Fruit fly (Drosophila melanogaster) whole organism, wandering third instar larva: Measurements from ENCODE around the gene Mur2B.
A peak's percentile ranks its signal among the peaks of the same experiment; 100 is the strongest.

ENCODE experiments used
- Abd-B ChIP-seq: fragments of >200 bp; optimal IDR thresholded peaks from 2 replicates; lab custom pipeline; 2017; ENCODE audit warnings: missing biosample characterization, missing genetic modification characterization
- CG32264 ChIP-seq: fragments of 200-800 bp; sonication (Bioruptor generic); optimal IDR thresholded peaks from 2 replicates; lab custom pipeline; 2016; ENCODE audit warnings: missing biosample characterization, missing genetic modification characterization
- CG9705 ChIP-seq: fragments of 200-800 bp; sonication (Bioruptor generic); optimal IDR thresholded peaks from 2 replicates; lab custom pipeline; 2018; ENCODE audit warnings: missing biosample characterization, mild to moderate bottlenecking, missing genetic modification characterization
- CrebA ChIP-seq: fragments of 200-800 bp; sonication (Bioruptor generic); optimal IDR thresholded peaks from 2 replicates; lab custom pipeline; 2016; ENCODE audit warnings: missing biosample characterization, mild to moderate bottlenecking, missing genetic modification characterization, borderline replicate concordance
- Dfd ChIP-seq: fragments of >200 bp; optimal IDR thresholded peaks from 2 replicates; lab custom pipeline; 2017; ENCODE audit warnings: missing biosample characterization, missing genetic modification characterization
- Dif ChIP-seq: fragments of 200-275, 200-300 bp; sonication (Bioruptor generic); optimal IDR thresholded peaks from 2 replicates; lab custom pipeline; 2018; ENCODE audit warnings: missing biosample characterization, missing genetic modification characterization; ENCODE audit not compliant: partially characterized antibody
- GATAd ChIP-seq: sonication (Bioruptor generic); optimal IDR thresholded peaks from 2 replicates; lab custom pipeline; 2016; ENCODE audit warnings: missing biosample characterization, missing genetic modification characterization
- HLH106 ChIP-seq: fragments of 200-800 bp; optimal IDR thresholded peaks from 3 replicates; lab custom pipeline; 2019; ENCODE audit warnings: missing biosample characterization, mild to moderate bottlenecking, missing genetic modification characterization, moderate library complexity
- Hnf4 ChIP-seq: fragments of 200-800 bp; sonication (Bioruptor generic); optimal IDR thresholded peaks from 2 replicates; lab custom pipeline; 2016; ENCODE audit warnings: missing biosample characterization, mild to moderate bottlenecking, missing genetic modification characterization
- Hr78 ChIP-seq: fragments of >200 bp; optimal IDR thresholded peaks from 2 replicates; lab custom pipeline; 2017; ENCODE audit warnings: missing biosample characterization, missing genetic modification characterization
- Hr83 ChIP-seq: fragments of 200-300 bp; sonication (Bioruptor generic); optimal IDR thresholded peaks from 2 replicates; lab custom pipeline; 2016; ENCODE audit warnings: missing biosample characterization, mild to moderate bottlenecking, missing genetic modification characterization, moderate library complexity; ENCODE audit not compliant: poor library complexity, severe bottlenecking
- Jra ChIP-seq: sonication (Bioruptor generic); optimal IDR thresholded peaks from 2 replicates; lab custom pipeline; 2016; ENCODE audit warnings: missing biosample characterization, missing genetic modification characterization
- Mio ChIP-seq: sonication (Bioruptor generic); optimal IDR thresholded peaks from 2 replicates; lab custom pipeline; 2016; ENCODE audit warnings: missing biosample characterization, missing genetic modification characterization
- Myc ChIP-seq: fragments of >200 bp; optimal IDR thresholded peaks from 2 replicates; lab custom pipeline; 2017
- N ChIP-seq: fragments of >200 bp; optimal IDR thresholded peaks from 2 replicates; lab custom pipeline; 2018; ENCODE audit warnings: missing biosample characterization, missing external identifiers, missing genetic modification characterization
- OdsH ChIP-seq: fragments of 200-800 bp; sonication (Bioruptor generic); optimal IDR thresholded peaks from 2 replicates; lab custom pipeline; 2016; ENCODE audit warnings: missing biosample characterization, mild to moderate bottlenecking, missing genetic modification characterization
- Rel ChIP-seq, 2 experiments: fragments of 200-800 bp; sonication (Bioruptor generic) in 1 of 2; optimal IDR thresholded peaks; 2 replicates in 1 of 2; 3 replicates in 1 of 2; lab custom pipeline; 2016 to 2019; ENCODE audit warnings: mild to moderate bottlenecking in 2 of 2, missing biosample characterization in 2 of 2, missing genetic modification characterization in 2 of 2, moderate library complexity in 1 of 2
- Sp1 ChIP-seq: fragments of 200-800 bp; sonication (Bioruptor generic); optimal IDR thresholded peaks from 3 replicates; lab custom pipeline; 2019; ENCODE audit warnings: missing biosample characterization, mild to moderate bottlenecking, missing genetic modification characterization, moderate library complexity
- Vsx2 ChIP-seq: fragments of 200-300, 225-300 bp; sonication (Bioruptor generic); optimal IDR thresholded peaks from 2 replicates; lab custom pipeline; 2018; ENCODE audit warnings: missing biosample characterization, missing genetic modification characterization; ENCODE audit not compliant: partially characterized antibody
- br ChIP-seq: fragments of 200-800 bp; sonication (Bioruptor generic); optimal IDR thresholded peaks from 2 replicates; lab custom pipeline; 2016; ENCODE audit warnings: missing biosample characterization, missing genetic modification characterization
- brk ChIP-seq: fragments of 200-800 bp; sonication (Bioruptor generic); optimal IDR thresholded peaks from 2 replicates; lab custom pipeline; 2016; ENCODE audit warnings: missing biosample characterization, mild to moderate bottlenecking, missing genetic modification characterization
- dl ChIP-seq, 2 experiments: fragments of 175-275, 200-275 bp in 1 of 2; fragments of 200-275 bp in 1 of 2; sonication (Bioruptor generic); optimal IDR thresholded peaks; lab custom pipeline; 2018; ENCODE audit warnings: mild to moderate bottlenecking in 2 of 2, missing biosample characterization in 2 of 2, missing genetic modification characterization in 2 of 2, moderate library complexity in 2 of 2; ENCODE audit not compliant: partially characterized antibody in 2 of 2, insufficient read depth in 1 of 2
- dmrt93B ChIP-seq: fragments of 200-800 bp; sonication (Bioruptor generic); optimal IDR thresholded peaks from 2 replicates; lab custom pipeline; 2018; ENCODE audit warnings: missing biosample characterization, mild to moderate bottlenecking, missing genetic modification characterization
- dsf ChIP-seq: sonication (Bioruptor generic); optimal IDR thresholded peaks from 2 replicates; lab custom pipeline; 2016; ENCODE audit warnings: missing biosample characterization, missing genetic modification characterization, borderline replicate concordance
- ey ChIP-seq: fragments of 200-800 bp; sonication (Bioruptor generic); optimal IDR thresholded peaks from 2 replicates; lab custom pipeline; 2016; ENCODE audit warnings: missing biosample characterization, missing genetic modification characterization
- foxo ChIP-seq, 2 experiments: fragments of 200-800 bp; sonication (Bioruptor generic); optimal IDR thresholded peaks; 2 replicates in 1 of 2; 3 replicates in 1 of 2; lab custom pipeline; 2016 to 2017; ENCODE audit warnings: missing biosample characterization in 2 of 2, missing genetic modification characterization in 2 of 2
- fru ChIP-seq: fragments of 200-800 bp; sonication (Bioruptor generic); optimal IDR thresholded peaks from 3 replicates; lab custom pipeline; 2016; ENCODE audit warnings: missing biosample characterization, mild to moderate bottlenecking, missing genetic modification characterization
- h ChIP-seq: fragments of 200-800 bp; sonication (Bioruptor generic); optimal IDR thresholded peaks from 3 replicates; lab custom pipeline; 2016; ENCODE audit warnings: missing biosample characterization, mild to moderate bottlenecking, missing genetic modification characterization
- jim ChIP-seq: fragments of 175-275, 200-325 bp; sonication (Bioruptor generic); optimal IDR thresholded peaks from 2 replicates; lab custom pipeline; 2016; ENCODE audit warnings: missing biosample characterization, mild to moderate bottlenecking, missing genetic modification characterization
- lola ChIP-seq: fragments of >200 bp; optimal IDR thresholded peaks from 2 replicates; lab custom pipeline; 2017; ENCODE audit warnings: missing biosample characterization, missing genetic modification characterization
- pan ChIP-seq: fragments of >200 bp; optimal IDR thresholded peaks from 2 replicates; lab custom pipeline; 2017
- psq ChIP-seq: fragments of 200-800 bp; sonication (Bioruptor generic); optimal IDR thresholded peaks from 3 replicates; lab custom pipeline; 2017; ENCODE audit warnings: missing biosample characterization, mild to moderate bottlenecking, missing genetic modification characterization, moderate library complexity
- rgr ChIP-seq: fragments of 200-800 bp; sonication (Bioruptor generic); optimal IDR thresholded peaks from 3 replicates; lab custom pipeline; 2016; ENCODE audit warnings: missing biosample characterization, mild to moderate bottlenecking, missing genetic modification characterization
- sage ChIP-seq: fragments of 200-800 bp; sonication (Bioruptor generic); optimal IDR thresholded peaks from 2 replicates; lab custom pipeline; 2016; ENCODE audit warnings: missing biosample characterization, mild to moderate bottlenecking, missing genetic modification characterization
- sv ChIP-seq: fragments of 200-800 bp; sonication (Bioruptor generic); optimal IDR thresholded peaks from 3 replicates; lab custom pipeline; 2016; ENCODE audit warnings: missing biosample characterization, missing genetic modification characterization
- tai ChIP-seq: sonication (Bioruptor generic); optimal IDR thresholded peaks from 2 replicates; lab custom pipeline; 2016; ENCODE audit warnings: missing biosample characterization, missing genetic modification characterization
- usp ChIP-seq: fragments of >200 bp; optimal IDR thresholded peaks from 2 replicates; lab custom pipeline; 2017; ENCODE audit warnings: missing biosample characterization, missing genetic modification characterization
- woc ChIP-seq: sonication (Bioruptor generic); optimal IDR thresholded peaks from 2 replicates; lab custom pipeline; 2016; ENCODE audit warnings: missing biosample characterization, mild to moderate bottlenecking, missing genetic modification characterization

Gene Mur2B

DNA sequence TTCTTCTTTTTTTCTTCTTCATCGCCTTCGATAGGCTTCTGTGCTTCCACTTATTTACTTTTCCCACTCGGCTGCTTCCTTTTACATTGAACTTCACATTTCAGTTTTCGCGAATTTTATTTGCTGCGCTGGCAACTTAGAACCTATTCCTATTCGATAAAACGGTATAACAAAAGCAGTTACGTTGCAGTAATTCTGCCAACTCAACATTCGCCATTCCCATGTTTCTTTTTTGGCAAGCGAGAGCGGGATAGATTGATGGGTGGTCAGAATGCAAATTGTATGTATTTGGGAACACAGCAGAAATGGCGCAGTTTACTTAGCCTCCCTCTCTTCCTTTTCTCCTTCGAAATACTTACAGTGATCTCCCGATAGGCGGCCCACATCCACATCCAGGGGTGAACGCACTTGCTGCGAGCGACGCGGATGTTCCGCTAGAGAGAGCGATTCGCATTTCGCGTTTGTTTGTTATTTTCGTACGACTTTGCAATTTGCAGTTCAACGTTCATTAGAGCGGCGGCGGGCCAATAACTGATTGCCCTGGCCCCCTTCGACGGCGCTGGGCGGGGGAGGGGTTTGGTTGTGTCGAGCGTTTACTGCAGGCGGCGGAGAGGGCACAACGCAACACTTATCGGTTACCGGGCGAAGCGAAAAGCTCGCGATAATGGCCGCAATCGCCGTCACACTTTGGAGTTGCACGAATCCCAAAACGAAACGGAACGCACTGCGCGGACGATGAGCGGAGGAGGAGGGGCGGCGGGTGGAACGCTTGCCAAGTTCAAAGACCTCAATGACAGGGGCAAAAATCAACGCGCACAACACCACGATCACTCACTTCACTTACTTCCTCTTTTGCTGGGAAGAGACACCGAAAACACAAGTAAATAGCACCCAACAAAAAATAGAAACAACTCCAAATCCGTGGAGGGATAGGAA, 50.6 kb downstream of the Mur2B start:
- TF ChIP-seq Hr83 (peak; percentile 83), dl (GFP tag; optimal IDR thresholded peaks at IDR 0.05; lab: Kevin White, UChicago; ENCODE audit: insufficient read depth in 1 of 2, partially characterized antibody in 2 of 2) (no peak), Hnf4 (GFP tag; lab: Kevin White, UChicago) (peak; percentile 57), psq (GFP tag; lab: Kevin White, UChicago) (peak; percentile 64), fru (GFP tag; lab: Kevin White, UChicago) (peak; percentile 64), dmrt93B (no peak), Myc (no peak), tai (GFP tag; lab: Kevin White, UChicago) (peak; percentile 46), h (GFP tag; lab: Kevin White, UChicago) (peak; percentile 80), OdsH (peak; percentile 3), dsf (no peak), Vsx2 (GFP tag; lab: Kevin White, UChicago) (no peak), sv (no peak), rgr (peak; percentile 23), Sp1 (peak; percentile 9), foxo (GFP tag; optimal IDR thresholded peaks at IDR 0.05; lab: Kevin White, UChicago) (peak in 1 of 2 experiments; percentile 34), HLH106 (tag; lab: Kevin White, UChicago) (peak; percentile 29), Mio (no peak), Dif (GFP tag; lab: Kevin White, UChicago) (peak; percentile 53), Rel (GFP tag; optimal IDR thresholded peaks at IDR 0.05; lab: Kevin White, UChicago) (no peak), Rel (tag; optimal IDR thresholded peaks at IDR 0.05; lab: Kevin White, UChicago) (peak; percentile 87)

DNA sequence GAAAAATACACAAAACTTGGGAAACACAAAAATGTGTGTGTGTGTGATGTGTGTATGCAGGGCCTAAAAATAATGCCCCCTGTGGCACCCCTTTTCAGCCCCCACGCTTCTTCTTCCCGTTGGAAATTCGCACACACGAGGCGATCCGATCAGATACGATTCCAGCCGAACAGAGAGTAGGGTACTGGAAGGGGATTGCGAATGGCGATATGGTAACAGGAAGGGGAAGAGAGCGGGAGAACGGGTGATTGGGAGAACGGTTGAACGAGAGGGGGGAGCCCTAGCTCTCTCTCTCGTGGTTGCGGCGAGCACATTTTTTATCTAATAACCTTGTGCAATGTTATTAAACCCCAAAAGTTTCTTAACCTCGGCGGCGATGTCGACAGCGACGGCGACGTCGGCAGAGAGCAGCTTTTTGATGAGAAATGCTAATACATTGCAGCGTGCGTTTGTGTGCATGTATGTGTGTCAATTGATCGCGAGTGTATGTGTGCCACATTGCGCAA, 51.6 kb downstream of the Mur2B start:
- TF ChIP-seq Sp1 (peak; percentile 11), woc (GFP tag; lab: Kevin White, UChicago) (peak; percentile 22), OdsH (peak; percentile 21), GATAd (GFP tag; lab: Kevin White, UChicago) (no peak), N (no peak), Hr78 (GFP tag; lab: Kevin White, UChicago) (no peak), Dfd (GFP tag; lab: Kevin White, UChicago) (no peak), Mio (no peak), pan (lab: Kevin White, UChicago) (no peak), dl (GFP tag; optimal IDR thresholded peaks at IDR 0.05; lab: Kevin White, UChicago; ENCODE audit: insufficient read depth in 1 of 2, partially characterized antibody in 2 of 2) (peak in 1 of 2 experiments; percentile 57), usp (GFP tag; lab: Kevin White, UChicago) (no peak), brk (GFP tag; lab: Kevin White, UChicago) (peak; percentile 29), jim (GFP tag; lab: Kevin White, UChicago) (peak; percentile 44), CG9705 (no peak), dmrt93B (no peak), h (GFP tag; lab: Kevin White, UChicago) (peak; percentile 71), Jra (GFP tag; lab: Kevin White, UChicago) (peak; percentile 81), lola (GFP tag; lab: Kevin White, UChicago) (no peak), Myc (no peak), CG32264 (peak; percentile 3), Hr83 (peak; percentile 80), psq (GFP tag; lab: Kevin White, UChicago) (peak; percentile 92), foxo (GFP tag; optimal IDR thresholded peaks at IDR 0.05; lab: Kevin White, UChicago) (peak in 1 of 2 experiments; percentile 2), br (no peak), sv (no peak), fru (GFP tag; lab: Kevin White, UChicago) (peak; percentile 50), dsf (no peak), Hnf4 (GFP tag; lab: Kevin White, UChicago) (peak; percentile 69), tai (GFP tag; lab: Kevin White, UChicago) (peak; percentile 91), Abd-B (GFP tag; lab: Kevin White, UChicago) (no peak), Rel (GFP tag; optimal IDR thresholded peaks at IDR 0.05; lab: Kevin White, UChicago) (no peak), Rel (tag; optimal IDR thresholded peaks at IDR 0.05; lab: Kevin White, UChicago) (peak; percentile 98), sage (GFP tag; lab: Kevin White, UChicago) (peak; percentile 21), HLH106 (tag; lab: Kevin White, UChicago) (peak; percentile 4), rgr (peak; percentile 25), ey (no peak), CrebA (GFP tag; lab: Kevin White, UChicago) (peak; percentile 47), Vsx2 (GFP tag; lab: Kevin White, UChicago) (no peak), Dif (GFP tag; lab: Kevin White, UChicago) (peak; percentile 88)
